Fruit fly (Drosophila melanogaster) whole organism, adult: ENCODE measurements around the gene CG17601.

ENCODE experiments used
- Clk ChIP-seq: fragments of 200-800 bp; sonication (Bioruptor generic); optimal IDR thresholded peaks from 2 replicates; lab custom pipeline; 2017; ENCODE audit warnings: missing biosample characterization, missing genetic modification characterization
- cic ChIP-seq: fragments of 200-800 bp; sonication (Bioruptor generic); optimal IDR thresholded peaks from 2 replicates; lab custom pipeline; 2017; ENCODE audit warnings: missing biosample characterization, mild to moderate bottlenecking, missing genetic modification characterization, moderate library complexity
- pad ChIP-seq: fragments of 200-800 bp; sonication (Bioruptor generic); optimal IDR thresholded peaks from 3 replicates; lab custom pipeline; 2017; ENCODE audit warnings: missing biosample characterization, missing genetic modification characterization, mild to moderate bottlenecking, moderate library complexity, missing genetic modification reagents

- no peak for TF ChIP-seq Clk (GFP tag; lab: Kevin White, UChicago)
- no peak for TF ChIP-seq cic
- no peak for TF ChIP-seq pad
Observed at dm6 chrX:22574362-22574761, 27.5 kb downstream of the CG17601 start.
